Worm (Caenorhabditis elegans) whole organism, L2 larva: Measurements from ENCODE around the gene faah-2.

Source experiments
- R02D3.7 ChIP-seq: fragments of 150-350 bp; optimal IDR thresholded peaks from 2 replicates; lab custom pipeline; 2014; ENCODE audit warnings: missing biosample characterization, missing genetic modification characterization
- ZK546.5 ChIP-seq: sonication (generic microtip); optimal IDR thresholded peaks from 2 replicates; lab custom pipeline; 2017; ENCODE audit warnings: missing biosample characterization, missing genetic modification characterization
- ama-1 ChIP-seq: fragments of 150-350 bp; optimal IDR thresholded peaks from 2 replicates; lab custom pipeline; 2018; ENCODE audit warnings: inconsistent platforms
- dmd-4 ChIP-seq: sonication (generic microtip); optimal IDR thresholded peaks from 2 replicates; lab custom pipeline; 2017; ENCODE audit warnings: missing biosample characterization, missing genetic modification characterization
- elt-1 ChIP-seq: fragments of 150-350 bp; optimal IDR thresholded peaks from 2 replicates; lab custom pipeline; 2014; ENCODE audit warnings: missing biosample characterization, missing genetic modification characterization
- nhr-10 ChIP-seq: sonication (generic microtip); optimal IDR thresholded peaks from 2 replicates; lab custom pipeline; 2017; ENCODE audit warnings: missing biosample characterization, missing genetic modification characterization
- nhr-12 ChIP-seq: fragments of 150-350 bp; optimal IDR thresholded peaks from 2 replicates; lab custom pipeline; 2014; ENCODE audit warnings: missing biosample characterization, missing genetic modification characterization
- unc-55 ChIP-seq: fragments of 150-350 bp; sonication (generic microtip); optimal IDR thresholded peaks from 3 replicates; lab custom pipeline; 2014; ENCODE audit warnings: missing biosample characterization, missing genetic modification reagents, missing genetic modification characterization

ce11 chrIV:8152688-8153087 is 443 bp downstream of the faah-2 start:
- TF ChIP-seq unc-55 (GFP tag; lab: Kevin White, UChicago) = no peak
- no peak for TF ChIP-seq elt-1
- no peak for TF ChIP-seq ama-1 (lab: Kevin White, UChicago)
- no peak for TF ChIP-seq nhr-10 (tag; lab: Kevin White, UChicago)
- no peak for TF ChIP-seq ZK546.5 (tag; lab: Kevin White, UChicago)
- no peak for TF ChIP-seq R02D3.7 (tag; lab: Kevin White, UChicago)
- no peak for TF ChIP-seq dmd-4 (tag; lab: Kevin White, UChicago)
- TF ChIP-seq nhr-12 (tag; lab: Kevin White, UChicago) = no peak
